Fruit fly (Drosophila melanogaster) ovary, adult (tissue): ENCODE data around the gene CG6696.

Experiments
- CG17801 ChIP-seq: fragments of 200-800 bp; optimal IDR thresholded peaks from 2 replicates; lab custom pipeline; 2019; ENCODE audit warnings: missing biosample characterization, mild to moderate bottlenecking, missing genetic modification characterization, moderate library complexity; ENCODE audit not compliant: partially characterized antibody

The CG6696 gene

DNA sequence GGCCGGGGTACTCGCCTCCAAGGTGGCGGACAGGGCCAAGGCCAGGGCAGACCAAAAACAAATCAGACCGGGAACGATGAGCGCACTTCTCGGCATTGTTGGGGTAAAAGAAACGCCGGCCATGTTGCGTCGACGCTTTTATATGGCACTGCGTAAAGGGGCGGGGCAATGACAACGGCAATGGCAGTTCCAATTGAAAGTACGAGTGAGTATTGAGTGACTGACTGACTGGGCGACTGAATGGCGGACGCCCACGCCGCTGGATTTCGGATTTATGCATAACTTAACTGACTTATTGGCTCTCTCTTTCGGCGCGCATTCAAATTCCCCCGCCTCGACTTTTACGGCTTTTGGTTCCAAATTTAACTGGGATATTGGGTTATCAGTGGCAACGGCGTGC is at the start of gene CG6696:
CG6696 (minus strand) TSS at position 101 of the 400 bp plus-strand sequence.
- TF ChIP-seq CG17801, result no peak

DNA sequence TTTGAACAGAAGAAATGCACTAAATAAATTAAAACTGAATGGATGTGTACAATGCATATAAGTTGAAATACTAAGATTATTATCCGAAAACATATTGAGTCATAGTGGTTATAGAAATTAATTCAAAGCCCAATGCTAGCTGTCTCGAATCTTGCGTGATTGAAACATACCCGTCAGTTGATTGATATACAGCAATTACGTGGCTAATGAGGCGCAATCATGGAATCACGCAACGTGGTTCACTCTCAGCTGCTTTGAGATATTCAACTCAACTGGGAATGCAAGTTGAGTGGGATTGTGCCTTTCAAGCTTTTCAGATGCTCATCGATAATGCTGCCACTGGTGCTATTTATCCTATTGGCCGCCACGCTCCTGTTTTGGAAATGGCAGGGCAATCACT is 47.6 kb upstream of the CG6696 start, which contains the start of gene Cyp308a1:
Cyp308a1 (plus strand) TSS at position 301 of the 400 bp plus-strand sequence.
- no peak for TF ChIP-seq CG17801

DNA sequence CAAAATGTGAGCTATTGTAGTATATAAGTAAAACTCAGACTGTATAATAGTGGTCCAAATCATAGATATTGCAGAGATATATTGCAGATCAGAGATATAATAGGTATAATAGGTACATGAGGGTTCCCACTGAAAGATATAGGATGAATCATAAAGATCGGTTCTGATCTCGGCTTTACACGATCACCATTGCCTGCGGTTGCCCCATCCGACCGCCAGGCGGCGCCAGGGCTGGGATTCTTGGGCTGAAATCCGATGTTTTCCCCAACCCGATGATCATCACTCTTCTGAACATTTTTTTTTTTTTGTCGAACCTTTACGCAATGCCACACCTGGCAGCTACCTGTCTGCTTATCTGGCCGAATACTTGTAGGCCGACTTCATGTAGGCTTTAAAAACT is 41.9 kb upstream of the CG6696 start:
- no peak for TF ChIP-seq CG17801

DNA sequence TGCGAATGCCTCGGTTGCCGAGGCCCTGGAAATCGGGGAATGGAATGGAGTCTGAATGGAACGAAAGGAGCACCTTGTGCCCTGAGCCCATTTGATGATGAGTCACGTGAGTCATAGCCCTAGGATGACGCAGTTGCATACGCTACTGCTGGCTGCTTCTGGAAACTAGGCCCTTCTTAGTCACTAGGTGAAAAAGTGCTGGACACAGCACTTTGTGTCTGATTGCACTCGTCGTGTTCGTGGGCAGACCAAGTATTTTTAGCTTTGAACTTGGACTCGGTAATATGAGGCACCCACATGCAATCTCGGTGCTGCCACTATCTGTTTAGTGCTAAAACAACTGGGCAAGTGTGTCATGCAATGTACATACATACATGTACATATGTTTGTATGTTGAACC is 40.3 kb upstream of the CG6696 start:
- no peak for TF ChIP-seq CG17801

- TF ChIP-seq CG17801, result no peak
Observed at dm6 chrX:18701752-18702151, 39.8 kb upstream of the CG6696 start.

- TF ChIP-seq CG17801, result no peak
Observed at dm6 chrX:18700586-18700985, 38.6 kb upstream of the CG6696 start.

DNA sequence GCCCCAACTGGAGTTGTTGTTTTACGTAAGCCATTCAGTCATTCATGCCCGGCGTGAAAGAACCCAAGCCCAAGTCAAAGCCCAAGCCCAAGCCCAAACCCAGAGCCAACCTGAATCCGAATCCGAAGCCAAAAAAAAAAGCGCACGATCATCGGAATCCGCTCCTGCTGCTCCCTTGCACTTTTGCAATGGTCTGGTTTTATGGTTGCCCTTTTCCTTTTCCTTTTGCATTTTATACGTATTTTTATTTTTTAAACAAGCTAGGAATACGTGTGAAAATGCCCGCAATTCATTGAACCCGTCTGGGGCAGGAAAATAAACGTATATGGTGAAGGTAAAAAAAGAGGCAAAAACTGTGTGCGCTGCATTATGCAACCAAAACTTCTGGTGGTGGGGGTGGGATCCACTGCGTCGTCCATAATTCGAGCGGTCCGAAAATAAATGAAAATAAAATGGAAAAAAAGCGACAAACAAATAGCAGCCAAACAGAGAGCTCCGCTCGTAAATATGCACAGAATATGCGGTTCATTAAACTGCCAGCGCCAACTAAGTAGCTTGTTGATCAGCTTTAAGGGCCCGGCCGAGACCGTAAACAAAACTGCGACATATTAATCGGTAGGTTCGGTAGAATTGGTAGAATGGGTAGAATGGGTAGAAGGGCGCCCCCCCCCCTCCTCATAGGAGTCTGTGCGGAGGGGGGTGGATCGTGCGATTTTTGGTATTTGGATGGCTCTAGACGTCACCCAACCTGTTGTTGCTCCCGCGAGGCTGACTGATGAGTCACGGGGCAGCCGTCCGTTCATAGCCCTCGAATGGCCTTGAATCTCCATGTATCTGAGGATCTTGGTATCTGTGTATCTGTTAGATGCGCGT is 37.6 kb upstream of the CG6696 start:
- no peak for TF ChIP-seq CG17801

DNA sequence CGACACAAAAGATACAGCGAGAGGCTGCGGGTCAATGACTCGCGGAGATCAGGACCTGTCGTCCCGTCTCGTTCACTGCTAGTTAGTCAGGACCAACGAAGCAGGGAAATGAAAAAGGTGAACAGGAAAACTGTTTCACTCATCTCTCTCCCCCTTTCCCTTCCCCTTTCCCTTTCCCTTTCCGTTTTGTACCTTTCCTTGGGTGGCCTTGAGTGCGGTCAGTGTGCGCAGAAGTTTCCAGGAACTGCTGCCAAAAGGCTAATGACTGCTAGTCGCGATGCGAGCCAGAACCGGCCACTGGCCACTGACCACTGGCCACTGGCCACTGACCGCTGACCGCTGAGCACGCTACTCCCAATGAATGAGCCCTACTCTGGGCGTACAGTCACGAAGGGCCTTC is 33.6 kb upstream of the CG6696 start:
- TF ChIP-seq CG17801, result no peak

- TF ChIP-seq CG17801, result no peak
Observed at dm6 chrX:18692948-18693502, 31.1 kb upstream of the CG6696 start, which contains the start of gene Cyp18a1. Cyp18a1 (minus strand) TSS chrX:18693042.

dm6 chrX:18685726-18686125 is 23.8 kb upstream of the CG6696 start, which contains the start of gene phtm:
phtm (plus strand) TSS chrX:18685766.
- no peak for TF ChIP-seq CG17801

DNA sequence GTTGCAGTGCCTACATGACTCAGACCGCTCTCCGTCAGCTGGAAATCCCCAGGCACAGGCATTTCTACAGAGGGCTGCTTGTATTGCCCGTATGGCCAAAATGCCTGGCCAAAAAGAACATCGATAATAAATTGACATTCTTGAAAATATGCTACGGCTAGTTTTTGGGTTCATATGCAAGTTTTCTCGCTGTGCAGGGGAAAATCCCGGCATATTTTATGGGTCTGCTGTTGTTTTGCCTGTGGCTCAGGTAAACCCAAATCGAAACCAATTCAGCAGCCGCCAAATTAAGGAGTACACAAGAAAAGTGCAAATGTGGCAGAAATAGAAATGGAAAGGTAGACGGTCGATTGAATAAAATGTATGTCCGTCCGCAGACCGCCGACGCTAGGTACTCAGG is 23.0 kb upstream of the CG6696 start:
- no peak for TF ChIP-seq CG17801

dm6 chrX:18684504-18684903 is 22.6 kb upstream of the CG6696 start:
- TF ChIP-seq CG17801, result no peak

DNA sequence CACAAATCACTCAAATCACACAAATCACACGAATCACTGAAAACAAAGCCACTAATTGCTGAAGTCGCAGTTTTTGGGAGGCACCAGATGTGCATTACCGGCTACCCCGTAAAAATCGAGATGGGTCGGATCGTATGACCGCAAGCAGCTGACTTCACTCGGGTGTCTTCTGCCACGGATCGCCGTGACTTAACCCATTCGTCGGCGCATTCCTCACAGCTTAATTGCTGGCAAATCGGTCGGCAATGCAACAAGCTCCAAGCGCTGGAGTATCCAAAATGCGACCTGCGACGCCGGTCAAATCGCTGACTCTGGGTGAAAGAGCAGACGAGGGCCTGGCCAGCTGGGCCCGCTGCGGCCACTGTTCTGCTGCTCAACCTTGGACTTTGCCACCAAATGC is 20.9 kb upstream of the CG6696 start:
- TF ChIP-seq CG17801, result no peak

- TF ChIP-seq CG17801, result no peak
Observed at dm6 chrX:18681410-18681809, 19.5 kb upstream of the CG6696 start.

- no peak for TF ChIP-seq CG17801
Observed at dm6 chrX:18678876-18679275, 16.9 kb upstream of the CG6696 start.

DNA sequence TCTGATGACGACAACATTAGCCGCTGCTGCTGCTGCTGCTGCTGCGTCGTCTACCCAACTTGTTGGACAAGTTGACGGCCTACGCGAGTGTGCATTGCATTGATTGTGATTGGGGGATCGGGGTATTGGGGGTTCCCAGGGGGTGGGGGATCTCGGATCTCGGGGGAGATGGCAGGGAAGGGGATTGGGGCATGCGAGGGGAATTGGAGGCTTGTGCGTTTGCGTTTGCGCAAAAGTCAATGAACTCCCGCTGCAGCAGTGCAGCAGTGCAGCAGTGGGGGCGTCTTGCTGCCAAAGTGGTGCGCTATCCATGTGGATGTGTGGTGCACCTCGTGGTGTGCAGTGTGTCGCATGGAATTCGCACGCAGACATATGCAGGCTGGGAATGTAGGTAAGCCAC is 14.8 kb upstream of the CG6696 start:
- TF ChIP-seq CG17801, result no peak

- TF ChIP-seq CG17801, result no peak
Observed at dm6 chrX:18675702-18676101, 13.7 kb upstream of the CG6696 start.

dm6 chrX:18675272-18675671 is 13.3 kb upstream of the CG6696 start:
- no peak for TF ChIP-seq CG17801
